Fruit fly (Drosophila melanogaster) whole organism, wandering third instar larva: ENCODE data around the gene CG5149.

Experiments
- Abd-B ChIP-seq: fragments of >200 bp; optimal IDR thresholded peaks from 2 replicates; lab custom pipeline; 2017; ENCODE audit warnings: missing biosample characterization, missing genetic modification characterization
- CrebA ChIP-seq: fragments of 200-800 bp; sonication (Bioruptor generic); optimal IDR thresholded peaks from 2 replicates; lab custom pipeline; 2016; ENCODE audit warnings: missing biosample characterization, mild to moderate bottlenecking, missing genetic modification characterization, borderline replicate concordance
- Dfd ChIP-seq: fragments of >200 bp; optimal IDR thresholded peaks from 2 replicates; lab custom pipeline; 2017; ENCODE audit warnings: missing biosample characterization, missing genetic modification characterization
- GATAd ChIP-seq: sonication (Bioruptor generic); optimal IDR thresholded peaks from 2 replicates; lab custom pipeline; 2016; ENCODE audit warnings: missing biosample characterization, missing genetic modification characterization
- Jra ChIP-seq: sonication (Bioruptor generic); optimal IDR thresholded peaks from 2 replicates; lab custom pipeline; 2016; ENCODE audit warnings: missing biosample characterization, missing genetic modification characterization
- Mio ChIP-seq: sonication (Bioruptor generic); optimal IDR thresholded peaks from 2 replicates; lab custom pipeline; 2016; ENCODE audit warnings: missing biosample characterization, missing genetic modification characterization
- Myc ChIP-seq: fragments of >200 bp; optimal IDR thresholded peaks from 2 replicates; lab custom pipeline; 2017
- Vsx2 ChIP-seq: fragments of 200-300, 225-300 bp; sonication (Bioruptor generic); optimal IDR thresholded peaks from 2 replicates; lab custom pipeline; 2018; ENCODE audit warnings: missing biosample characterization, missing genetic modification characterization; ENCODE audit not compliant: partially characterized antibody
- br ChIP-seq: fragments of 200-800 bp; sonication (Bioruptor generic); optimal IDR thresholded peaks from 2 replicates; lab custom pipeline; 2016; ENCODE audit warnings: missing biosample characterization, missing genetic modification characterization
- brk ChIP-seq: fragments of 200-800 bp; sonication (Bioruptor generic); optimal IDR thresholded peaks from 2 replicates; lab custom pipeline; 2016; ENCODE audit warnings: missing biosample characterization, mild to moderate bottlenecking, missing genetic modification characterization
- fru ChIP-seq: fragments of 200-800 bp; sonication (Bioruptor generic); optimal IDR thresholded peaks from 3 replicates; lab custom pipeline; 2016; ENCODE audit warnings: missing biosample characterization, mild to moderate bottlenecking, missing genetic modification characterization
- lola ChIP-seq: fragments of >200 bp; optimal IDR thresholded peaks from 2 replicates; lab custom pipeline; 2017; ENCODE audit warnings: missing biosample characterization, missing genetic modification characterization
- usp ChIP-seq: fragments of >200 bp; optimal IDR thresholded peaks from 2 replicates; lab custom pipeline; 2017; ENCODE audit warnings: missing biosample characterization, missing genetic modification characterization

- TF ChIP-seq Myc (lab: Kevin White, UChicago) (no peak), Mio (no peak), brk (GFP tag; lab: Kevin White, UChicago) (no peak), usp (no peak), br (GFP tag; lab: Kevin White, UChicago) (peak; percentile 90), lola (GFP tag; lab: Kevin White, UChicago) (no peak), Jra (GFP tag; lab: Kevin White, UChicago) (peak; percentile 45), Abd-B (GFP tag; lab: Kevin White, UChicago) (no peak), fru (GFP tag; lab: Kevin White, UChicago) (peak; percentile 89), CrebA (no peak), Dfd (GFP tag; lab: Kevin White, UChicago) (peak; percentile 28), GATAd (GFP tag; lab: Kevin White, UChicago) (no peak), Vsx2 (no peak)
These were observed 32.5 kb upstream of the CG5149 start for dm6 chr2L:7420305-7421287.
